ENCODE assay signal across 2 worm cellular contexts in the genomic region with DNA sequence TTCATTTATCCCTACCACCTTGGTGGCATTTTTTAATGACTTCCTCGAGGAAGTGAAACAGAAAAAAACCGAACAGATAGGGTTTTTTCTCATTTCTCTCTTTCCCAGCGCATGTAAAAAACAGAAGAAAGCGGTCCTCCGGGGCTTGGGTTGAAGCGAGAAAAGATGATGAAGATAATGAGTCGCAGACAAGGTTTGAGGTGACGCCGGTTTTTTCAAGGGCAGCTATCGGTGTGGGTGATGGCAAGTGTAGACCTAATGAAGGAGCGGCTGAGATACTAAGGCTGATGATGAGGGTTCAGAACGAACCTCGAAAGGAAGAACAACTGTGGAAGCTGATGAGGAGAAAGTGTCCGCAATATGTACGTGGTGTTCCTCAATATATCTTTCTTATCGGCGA.
TF ChIP-seq lines count a peak whose summit lies in the region.

No protein-coding gene starts in this region.

TF ChIP-seq in whole organism, L1 larva, 84 proteins besides CTCF, POLR2A, EP300 and RAD21 (continued from another document):
- TF ChIP-seq lin-14 (GFP tag; optimal IDR thresholded peaks at IDR 0.05; lab: Kevin White, UChicago) (peak; percentile 91), nhr-19 (GFP tag; conservative IDR thresholded peaks at IDR 0.05; lab: Robert Waterston, UW) (peak; percentile 29; the same call in 1 of the 2 replicates), elt-3 (tag; optimal IDR thresholded peaks at IDR 0.05; lab: Kevin White, UChicago) (peak in 4 of 6 experiments; percentile 11 to 58 (median 23)), pag-3 (tag; optimal IDR thresholded peaks at IDR 0.05; lab: Kevin White, UChicago; ENCODE audit: borderline replicate concordance, insufficient read depth) (peak; percentile 80), snpc-4 (tag; optimal IDR thresholded peaks at IDR 0.05; lab: Kevin White, UChicago) (no peak), dpl-1 (GFP tag; optimal IDR thresholded peaks at IDR 0.05; lab: Kevin White, UChicago) (no peak), pax-3 (tag; optimal IDR thresholded peaks at IDR 0.05; lab: Kevin White, UChicago) (no peak), zag-1 (tag; optimal IDR thresholded peaks at IDR 0.05; lab: Kevin White, UChicago) (no peak), blmp-1 (tag; optimal IDR thresholded peaks at IDR 0.05; lab: Kevin White, UChicago) (peak; percentile 77), mep-1 (tag; optimal IDR thresholded peaks at IDR 0.05; lab: Kevin White, UChicago) (peak; percentile 53), jun-1 (tag; optimal IDR thresholded peaks at IDR 0.05; lab: Kevin White, UChicago) (no peak), tbx-2 (tag; optimal IDR thresholded peaks at IDR 0.05; lab: Kevin White, UChicago) (peak; percentile 36), sox-4 (tag; optimal IDR thresholded peaks at IDR 0.05; lab: Kevin White, UChicago) (no peak), swsn-7 (tag; optimal IDR thresholded peaks at IDR 0.05; lab: Kevin White, UChicago) (no peak), ceh-90 (tag; optimal IDR thresholded peaks at IDR 0.05; lab: Kevin White, UChicago) (no peak), rnt-1 (tag; optimal IDR thresholded peaks at IDR 0.05; lab: Kevin White, UChicago) (no peak), irx-1 (tag; optimal IDR thresholded peaks at IDR 0.05; lab: Kevin White, UChicago) (peak; percentile 20)
TF ChIP-seq in whole organism, L1 larva: peak in this region for 14.

TF ChIP-seq in whole organism, L3 larva, 47 proteins besides CTCF, POLR2A, EP300 and RAD21 (continued from another document):
- no peak for TF ChIP-seq unc-39 (tag; optimal IDR thresholded peaks at IDR 0.05; lab: Kevin White, UChicago)
- no peak for TF ChIP-seq elt-2 (tag; optimal IDR thresholded peaks at IDR 0.05; lab: Kevin White, UChicago)
- no peak for TF ChIP-seq elt-1 (tag; optimal IDR thresholded peaks at IDR 0.05; lab: Kevin White, UChicago)
- no peak for TF ChIP-seq nhr-77 (tag; optimal IDR thresholded peaks at IDR 0.05; lab: Kevin White, UChicago)
- TF ChIP-seq daf-12 (tag; optimal IDR thresholded peaks at IDR 0.05; lab: Kevin White, UChicago), result no peak
- TF ChIP-seq egl-27 (tag; optimal IDR thresholded peaks at IDR 0.05; lab: Kevin White, UChicago), result no peak
- TF ChIP-seq eor-1 (tag; optimal IDR thresholded peaks at IDR 0.05; lab: Kevin White, UChicago), result no peak
- no peak for TF ChIP-seq ztf-4 (tag; optimal IDR thresholded peaks at IDR 0.05; lab: Kevin White, UChicago)
- TF ChIP-seq skn-1 (tag; optimal IDR thresholded peaks at IDR 0.05; lab: Kevin White, UChicago), result no peak
- TF ChIP-seq elt-3 (tag; optimal IDR thresholded peaks at IDR 0.05; lab: Kevin White, UChicago), result peak in 1 of 3 experiments; percentile 48
- TF ChIP-seq fkh-2 (tag; optimal IDR thresholded peaks at IDR 0.05; lab: Kevin White, UChicago), result no peak
- no peak for TF ChIP-seq nhr-67 (tag; optimal IDR thresholded peaks at IDR 0.05; lab: Kevin White, UChicago)
- no peak for TF ChIP-seq ceh-9 (tag; optimal IDR thresholded peaks at IDR 0.05; lab: Kevin White, UChicago)
- no peak for TF ChIP-seq nhr-11 (tag; optimal IDR thresholded peaks at IDR 0.05; lab: Kevin White, UChicago)
- TF ChIP-seq mml-1 (tag; optimal IDR thresholded peaks at IDR 0.05; lab: Kevin White, UChicago), result no peak
- TF ChIP-seq unc-62 (GFP tag; optimal IDR thresholded peaks at IDR 0.05; lab: Kevin White, UChicago), result no peak
- no peak for TF ChIP-seq ZK546.5 (tag; optimal IDR thresholded peaks at IDR 0.05; lab: Kevin White, UChicago)
- TF ChIP-seq fos-1 (tag; optimal IDR thresholded peaks at IDR 0.05; lab: Kevin White, UChicago), result no peak
- TF ChIP-seq egl-5 (tag; optimal IDR thresholded peaks at IDR 0.05; lab: Kevin White, UChicago), result no peak
- no peak for TF ChIP-seq ceh-82 (tag; optimal IDR thresholded peaks at IDR 0.05; lab: Kevin White, UChicago)
- TF ChIP-seq lin-15B (tag; optimal IDR thresholded peaks at IDR 0.05; lab: Kevin White, UChicago), result no peak
- TF ChIP-seq hmg-11 (tag; optimal IDR thresholded peaks at IDR 0.05; lab: Kevin White, UChicago), result no peak
- no peak for TF ChIP-seq nhr-28 (tag; optimal IDR thresholded peaks at IDR 0.05; lab: Kevin White, UChicago)
- no peak for TF ChIP-seq nhr-12 (tag; optimal IDR thresholded peaks at IDR 0.05; lab: Kevin White, UChicago)
